Fruit fly (Drosophila melanogaster) whole organism, embryonic: ENCODE data around the gene CG31855.

Source experiments
- Awh ChIP-seq: fragments of 200-800 bp; sonication (Bioruptor generic); IDR thresholded peaks from 2 replicates; pipeline ENCODE4, ENCODE4 v1.3.6; 2022; ENCODE audit warnings: missing biosample characterization, missing genetic modification characterization
- CG10979 ChIP-seq: fragments of 200-800 bp; sonication (Bioruptor generic); optimal IDR thresholded peaks from 2 replicates; lab custom pipeline; 2018; ENCODE audit warnings: missing biosample characterization, mild to moderate bottlenecking, missing genetic modification characterization, moderate library complexity
- CG12299 ChIP-seq: fragments of 200-800 bp; sonication (Bioruptor generic); optimal IDR thresholded peaks from 2 replicates; lab custom pipeline; 2018; ENCODE audit warnings: missing biosample characterization, mild to moderate bottlenecking, missing genetic modification characterization
- CG13123 ChIP-seq: fragments of 200-800 bp; sonication (Bioruptor generic); optimal IDR thresholded peaks from 2 replicates; lab custom pipeline; 2016; ENCODE audit warnings: missing biosample characterization, missing genetic modification characterization
- CG13894 ChIP-seq: fragments of 200-800 bp; sonication (Bioruptor generic); optimal IDR thresholded peaks from 3 replicates; lab custom pipeline; 2018; ENCODE audit warnings: missing biosample characterization, mild to moderate bottlenecking, missing genetic modification characterization, moderate library complexity
- CG14965 ChIP-seq: fragments of 200-800 bp; sonication (Bioruptor generic); optimal IDR thresholded peaks from 2 replicates; lab custom pipeline; 2016; ENCODE audit warnings: missing biosample characterization, missing genetic modification characterization, borderline replicate concordance
- CG15011 ChIP-seq: fragments of 200-800 bp; sonication (Bioruptor generic); optimal IDR thresholded peaks from 3 replicates; lab custom pipeline; 2018; ENCODE audit warnings: missing biosample characterization, mild to moderate bottlenecking, missing genetic modification characterization
- CG1647 ChIP-seq: fragments of 200-800 bp; sonication (Bioruptor generic); optimal IDR thresholded peaks from 3 replicates; lab custom pipeline; 2016; ENCODE audit warnings: missing biosample characterization, missing genetic modification characterization
- CG17385 ChIP-seq: fragments of 200-800 bp; sonication (Bioruptor generic); optimal IDR thresholded peaks from 3 replicates; lab custom pipeline; 2018; ENCODE audit warnings: missing biosample characterization, mild to moderate bottlenecking, missing genetic modification characterization
- CG18764 ChIP-seq: fragments of 200-800 bp; sonication (Bioruptor generic); optimal IDR thresholded peaks from 3 replicates; lab custom pipeline; 2016; ENCODE audit warnings: missing biosample characterization, missing genetic modification characterization
- CG2120 ChIP-seq: fragments of 200-800 bp; sonication (Bioruptor generic); optimal IDR thresholded peaks from 3 replicates; lab custom pipeline; 2016; ENCODE audit warnings: missing biosample characterization, missing genetic modification characterization
- CG3281 ChIP-seq: fragments of 200-800 bp; sonication (Bioruptor generic); optimal IDR thresholded peaks from 3 replicates; lab custom pipeline; 2017; ENCODE audit warnings: missing biosample characterization, mild to moderate bottlenecking, missing genetic modification characterization
- CG34422 ChIP-seq: fragments of 200-800 bp; sonication (Bioruptor generic); IDR thresholded peaks from 3 replicates; pipeline ENCODE4 v1.3.6; 2022; ENCODE audit warnings: missing biosample characterization, missing genetic modification characterization
- CG5180 ChIP-seq: fragments of 200-800 bp; sonication (Bioruptor generic); optimal IDR thresholded peaks from 3 replicates; lab custom pipeline; 2017; ENCODE audit warnings: missing biosample characterization, missing genetic modification characterization, mild to moderate bottlenecking, moderate library complexity, missing genetic modification reagents
- CG5953 ChIP-seq: fragments of 200-800 bp; sonication (Bioruptor generic); IDR thresholded peaks from 2 replicates; pipeline ENCODE4 v1.3.6; 2022; ENCODE audit warnings: missing biosample characterization, missing genetic modification characterization
- CG7839 ChIP-seq: fragments of 200-800 bp; sonication (Bioruptor generic); optimal IDR thresholded peaks from 3 replicates; lab custom pipeline; 2018; ENCODE audit warnings: missing biosample characterization, mild to moderate bottlenecking, missing genetic modification characterization, moderate library complexity
- CG8281 ChIP-seq: fragments of 200-800 bp; sonication (Bioruptor generic); optimal IDR thresholded peaks from 2 replicates; lab custom pipeline; 2018; ENCODE audit warnings: missing biosample characterization, mild to moderate bottlenecking, missing genetic modification characterization, moderate library complexity
- CG9215 ChIP-seq: fragments of 200-800 bp; sonication (Bioruptor generic); IDR thresholded peaks from 2 replicates; pipeline ENCODE4 v1.3.6; 2022; ENCODE audit warnings: missing biosample characterization, missing genetic modification characterization
- CG9797 ChIP-seq: fragments of 200-800 bp; sonication (Bioruptor generic); optimal IDR thresholded peaks from 3 replicates; lab custom pipeline; 2018; ENCODE audit warnings: missing biosample characterization, mild to moderate bottlenecking, missing genetic modification characterization
- CHES-1-like ChIP-seq: fragments of 200-800 bp; sonication (Bioruptor generic); optimal IDR thresholded peaks from 2 replicates; lab custom pipeline; 2016; ENCODE audit warnings: missing biosample characterization, missing genetic modification characterization
- D19B ChIP-seq: fragments of 200-800 bp; sonication (Bioruptor generic); optimal IDR thresholded peaks from 2 replicates; lab custom pipeline; 2017; ENCODE audit warnings: missing biosample characterization, mild to moderate bottlenecking, missing genetic modification characterization
- Drgx ChIP-seq: fragments of 200-800 bp; sonication (Bioruptor generic); IDR thresholded peaks from 2 replicates; pipeline ENCODE4 v1.3.6; 2022; ENCODE audit warnings: missing biosample characterization, missing genetic modification characterization
- Kr ChIP-seq: fragments of 200-800 bp; sonication (Bioruptor generic); optimal IDR thresholded peaks from 2 replicates; lab custom pipeline; 2017; ENCODE audit warnings: missing biosample characterization, mild to moderate bottlenecking, missing genetic modification characterization
- Meics ChIP-seq: fragments of 200-800 bp; sonication (Bioruptor generic); optimal IDR thresholded peaks from 2 replicates; lab custom pipeline; 2017; ENCODE audit warnings: missing biosample characterization, mild to moderate bottlenecking, missing genetic modification characterization
- Mes4 ChIP-seq: fragments of 200-800 bp; sonication (Bioruptor generic); optimal IDR thresholded peaks from 2 replicates; lab custom pipeline; 2016; ENCODE audit warnings: missing biosample characterization, missing genetic modification characterization
- NK7.1 ChIP-seq: fragments of 200-800 bp; sonication (Bioruptor generic); optimal IDR thresholded peaks from 3 replicates; lab custom pipeline; 2016; ENCODE audit warnings: missing biosample characterization, missing genetic modification characterization
- Xrp1 ChIP-seq: fragments of 200-800 bp; sonication (Bioruptor generic); IDR thresholded peaks from 2 replicates; pipeline ENCODE4 v1.3.6; 2022; ENCODE audit warnings: missing biosample characterization, missing genetic modification characterization
- amos ChIP-seq: fragments of 200-800 bp; sonication (Bioruptor generic); IDR thresholded peaks from 2 replicates; pipeline ENCODE4 v1.3.6; 2022; ENCODE audit warnings: missing biosample characterization, missing genetic modification characterization; ENCODE audit not compliant: partially characterized antibody
- bowl ChIP-seq: fragments of 200-800 bp; sonication (Bioruptor generic); IDR thresholded peaks from 2 replicates; pipeline ENCODE4 v1.3.6; 2022; ENCODE audit warnings: missing biosample characterization, missing genetic modification characterization
- chn ChIP-seq: fragments of 200-800 bp; sonication (Bioruptor generic); optimal IDR thresholded peaks from 2 replicates; lab custom pipeline; 2016; ENCODE audit warnings: missing biosample characterization, missing genetic modification characterization
- crol ChIP-seq: fragments of 200-800 bp; sonication (Bioruptor generic); IDR thresholded peaks from 2 replicates; pipeline ENCODE4 v1.3.6; 2022; ENCODE audit warnings: missing biosample characterization, missing genetic modification characterization
- danr ChIP-seq: fragments of 200-800 bp; sonication (Bioruptor generic); IDR thresholded peaks from 2 replicates; pipeline ENCODE4 v1.3.6; 2022; ENCODE audit warnings: missing biosample characterization, missing genetic modification characterization
- dimm ChIP-seq: fragments of 200-800 bp; sonication (Bioruptor generic); IDR thresholded peaks from 2 replicates; pipeline ENCODE4 v1.3.6; 2022; ENCODE audit warnings: missing biosample characterization, missing genetic modification characterization
- fd102C ChIP-seq: fragments of 200-800 bp; sonication (Bioruptor generic); optimal IDR thresholded peaks from 2 replicates; lab custom pipeline; 2018; ENCODE audit warnings: missing biosample characterization, mild to moderate bottlenecking, missing genetic modification characterization, moderate library complexity
- fru ChIP-seq: fragments of >200 bp; optimal IDR thresholded peaks from 2 replicates; lab custom pipeline; 2017
- her ChIP-seq: fragments of 200-800 bp; sonication (Bioruptor generic); optimal IDR thresholded peaks from 2 replicates; lab custom pipeline; 2016; ENCODE audit warnings: missing biosample characterization, missing genetic modification characterization
- hkb ChIP-seq, 2 experiments: fragments of 200-800 bp in 1 of 2; fragments of >200 bp in 1 of 2; sonication (Bioruptor generic) in 1 of 2; IDR thresholded peaks in 1 of 2; optimal IDR thresholded peaks in 1 of 2; 2 replicates each; pipeline versions ENCODE4 v1.3.6 to Lab custom; 2017 to 2022; ENCODE audit warnings: missing biosample characterization in 1 of 2, missing genetic modification characterization in 1 of 2
- jigr1 ChIP-seq: fragments of 200-800 bp; sonication (Bioruptor generic); IDR thresholded peaks from 3 replicates; pipeline ENCODE4 v1.3.6; 2022; ENCODE audit warnings: missing biosample characterization, missing genetic modification characterization
- lov ChIP-seq, 2 experiments: fragments of 200-800 bp in 1 of 2; fragments of >200 bp in 1 of 2; sonication (Bioruptor generic) in 1 of 2; IDR thresholded peaks in 1 of 2; optimal IDR thresholded peaks in 1 of 2; 2 replicates in 1 of 2; 3 replicates in 1 of 2; pipeline versions ENCODE4 v1.3.6 to Lab custom; 2017 to 2022; ENCODE audit warnings: missing biosample characterization in 1 of 2, missing genetic modification characterization in 1 of 2
- nerfin-2 ChIP-seq: fragments of 200-800 bp; sonication (Bioruptor generic); IDR thresholded peaks from 2 replicates; pipeline ENCODE4 v1.3.6; 2022; ENCODE audit warnings: missing biosample characterization, missing genetic modification characterization; ENCODE audit not compliant: partially characterized antibody
- otp ChIP-seq: fragments of 200-800 bp; sonication (Bioruptor generic); IDR thresholded peaks from 3 replicates; pipeline ENCODE4, ENCODE4 v1.3.6; 2022; ENCODE audit warnings: missing biosample characterization, missing genetic modification characterization
- pita ChIP-seq: fragments of 200-800 bp; sonication (Bioruptor generic); optimal IDR thresholded peaks from 2 replicates; lab custom pipeline; 2017; ENCODE audit warnings: missing biosample characterization, mild to moderate bottlenecking, missing genetic modification characterization
- sens-2 ChIP-seq: fragments of 200-800 bp; sonication (Bioruptor generic); IDR thresholded peaks from 2 replicates; pipeline ENCODE4 v1.3.6; 2022; ENCODE audit warnings: missing biosample characterization, missing genetic modification characterization
- slp2 ChIP-seq: fragments of 200-800 bp; sonication (Bioruptor generic); optimal IDR thresholded peaks from 2 replicates; lab custom pipeline; 2016; ENCODE audit warnings: missing biosample characterization, missing genetic modification characterization
- sqz ChIP-seq: fragments of 200-800 bp; sonication (Bioruptor generic); optimal IDR thresholded peaks from 3 replicates; lab custom pipeline; 2018; ENCODE audit warnings: missing biosample characterization, mild to moderate bottlenecking, missing genetic modification characterization
- toy ChIP-seq: fragments of 200-800 bp; sonication (Bioruptor generic); IDR thresholded peaks from 2 replicates; pipeline ENCODE4 v1.3.6; 2022; ENCODE audit warnings: missing biosample characterization, missing genetic modification characterization
- tx ChIP-seq: fragments of 200-800 bp; sonication (Bioruptor generic); optimal IDR thresholded peaks from 2 replicates; lab custom pipeline; 2016; ENCODE audit warnings: missing biosample characterization, missing genetic modification characterization
- wor ChIP-seq: fragments of 200-800 bp; sonication (Bioruptor generic); IDR thresholded peaks from 2 replicates; pipeline ENCODE4 v1.3.6; 2022; ENCODE audit warnings: missing biosample characterization, missing genetic modification characterization

The CG31855 gene

dm6 chr2L:13414525-13415481, 45.8 kb downstream of the CG31855 start, which contains the start of the genes CG16956, CG42784 and CG43850 (continued):
- TF ChIP-seq CG2120 (GFP tag; lab: Kevin White, UChicago) = no peak
- no peak; the same call in 1 of the 2 replicates for TF ChIP-seq CG9215 (GFP tag; lab: Robert Waterston, UW)
- TF ChIP-seq Kr = no peak
- peak; percentile 82 for TF ChIP-seq CG12299 (tag; lab: Kevin White, UChicago)
- peak; percentile 26 for TF ChIP-seq sqz (GFP tag; lab: Kevin White, UChicago)
- peak; percentile 42; the same call in 1 of the 2 replicates for TF ChIP-seq bowl (GFP tag; lab: Robert Waterston, UW)
- TF ChIP-seq hkb (optimal IDR thresholded peaks at IDR 0.05; lab: Kevin White, UChicago) = no peak
- no peak; the same call in 1 of the 2 replicates for TF ChIP-seq hkb (GFP tag; IDR thresholded peaks at IDR 0.05; lab: Robert Waterston, UW)
- TF ChIP-seq crol = peak; percentile 25; the same call in 1 of the 2 replicates
- TF ChIP-seq CG1647 (GFP tag; lab: Kevin White, UChicago) = no peak
- no peak for TF ChIP-seq CG5953
- TF ChIP-seq slp2 = no peak
- no peak for TF ChIP-seq toy (GFP tag; lab: Robert Waterston, UW)
- TF ChIP-seq CG7839 (tag; lab: Kevin White, UChicago) = peak; percentile 56
- TF ChIP-seq CG14965 (GFP tag; lab: Kevin White, UChicago) = no peak
- peak; percentile 74 for TF ChIP-seq CG13894 (tag; lab: Kevin White, UChicago)
- peak; percentile 42 for TF ChIP-seq her (GFP tag; lab: Kevin White, UChicago)
- TF ChIP-seq CG10979 = no peak
- no peak for TF ChIP-seq chn
- peak; percentile 68 for TF ChIP-seq CG15011 (GFP tag; lab: Kevin White, UChicago)
- no peak; the same call in 1 of the 2 replicates for TF ChIP-seq amos (GFP tag; lab: Robert Waterston, UW)
- no peak for TF ChIP-seq CG9797 (GFP tag; lab: Kevin White, UChicago)
- peak; percentile 32 for TF ChIP-seq D19B (GFP tag; lab: Kevin White, UChicago)
- no peak for TF ChIP-seq fd102C (GFP tag; lab: Kevin White, UChicago)
- no peak for TF ChIP-seq wor (GFP tag; lab: Robert Waterston, UW)
- TF ChIP-seq fru (lab: Kevin White, UChicago) = no peak
- TF ChIP-seq danr = no peak
- no peak for TF ChIP-seq nerfin-2
- TF ChIP-seq CG18764 (GFP tag; lab: Kevin White, UChicago) = no peak
- peak; percentile 78 for TF ChIP-seq CG17385 (GFP tag; lab: Kevin White, UChicago)
- no peak for TF ChIP-seq Xrp1
- no peak for TF ChIP-seq CHES-1-like
- TF ChIP-seq jigr1 (GFP tag; lab: Robert Waterston, UW) = no peak
- TF ChIP-seq Meics (GFP tag; lab: Kevin White, UChicago) = peak; percentile 87
- no peak for TF ChIP-seq pita
- TF ChIP-seq Mes4 (GFP tag; lab: Kevin White, UChicago) = peak; percentile 23
- no peak for TF ChIP-seq lov (optimal IDR thresholded peaks at IDR 0.05; lab: Kevin White, UChicago)
- peak; percentile 53; the same call in 1 of the 3 replicates for TF ChIP-seq lov (GFP tag; IDR thresholded peaks at IDR 0.05; lab: Robert Waterston, UW)
- no peak for TF ChIP-seq dimm (GFP tag; lab: Robert Waterston, UW)
- peak; percentile 20; the same call in 1 of the 2 replicates for TF ChIP-seq sens-2 (GFP tag; lab: Robert Waterston, UW)
- no peak for TF ChIP-seq CG13123
- no peak for TF ChIP-seq NK7.1 (GFP tag; lab: Kevin White, UChicago)
- no peak for TF ChIP-seq CG34422 (GFP tag; lab: Robert Waterston, UW)
- no peak for TF ChIP-seq Awh (GFP tag; lab: Robert Waterston, UW)
- TF ChIP-seq CG5180 (GFP tag; lab: Kevin White, UChicago) = peak; percentile 51
- TF ChIP-seq otp (GFP tag; lab: Robert Waterston, UW) = no peak
- TF ChIP-seq Drgx (GFP tag; lab: Robert Waterston, UW) = no peak
- peak; percentile 89 for TF ChIP-seq CG3281 (GFP tag; lab: Kevin White, UChicago)
- no peak for TF ChIP-seq tx (GFP tag; lab: Kevin White, UChicago)
- TF ChIP-seq CG8281 = peak; percentile 11
